Worm (Caenorhabditis elegans) whole organism, L3 larva: Measurements from ENCODE around the gene hmgs-1.

Experiments
- R02D3.7 ChIP-seq: fragments of 150-350 bp; optimal IDR thresholded peaks from 2 replicates; lab custom pipeline; 2014; ENCODE audit warnings: missing biosample characterization, missing genetic modification characterization
- aly-2 ChIP-seq: fragments of 150-350 bp; optimal IDR thresholded peaks from 2 replicates; lab custom pipeline; 2014; ENCODE audit warnings: missing biosample characterization, missing genetic modification characterization
- ceh-16 ChIP-seq: sonication (generic microtip); optimal IDR thresholded peaks from 2 replicates; lab custom pipeline; 2017; ENCODE audit warnings: missing biosample characterization, missing genetic modification characterization
- ceh-82 ChIP-seq: fragments of 150-350 bp; optimal IDR thresholded peaks from 2 replicates; lab custom pipeline; 2014; ENCODE audit warnings: missing biosample characterization, missing genetic modification characterization
- egl-27 ChIP-seq: sonication (generic microtip); optimal IDR thresholded peaks from 4 replicates; lab custom pipeline; 2017; ENCODE audit warnings: missing biosample characterization, missing genetic modification reagents, missing genetic modification characterization
- egl-5 ChIP-seq: fragments of 150-350 bp; optimal IDR thresholded peaks from 2 replicates; lab custom pipeline; 2017; ENCODE audit warnings: missing biosample characterization, missing genetic modification reagents, missing genetic modification characterization, inconsistent platforms
- elt-2 ChIP-seq: sonication (generic microtip); optimal IDR thresholded peaks from 2 replicates; lab custom pipeline; 2016; ENCODE audit warnings: missing genetic modification reagents, mild to moderate bottlenecking, missing genetic modification characterization, missing compliant biosample characterization
- elt-3 ChIP-seq, 3 experiments: fragments of 150-350 bp in 1 of 3; sonication (generic microtip) in 2 of 3; optimal IDR thresholded peaks; 2 replicates in 2 of 3; 4 replicates in 1 of 3; lab custom pipeline; 2014 to 2017; ENCODE audit warnings: missing biosample characterization in 3 of 3, missing genetic modification characterization in 3 of 3
- fkh-2 ChIP-seq: fragments of 150-350 bp; optimal IDR thresholded peaks from 2 replicates; lab custom pipeline; 2014; ENCODE audit warnings: missing biosample characterization, missing genetic modification reagents, missing genetic modification characterization
- hmg-11 ChIP-seq: sonication (generic microtip); optimal IDR thresholded peaks from 2 replicates; lab custom pipeline; 2016; ENCODE audit warnings: missing genetic modification characterization, missing compliant biosample characterization
- jun-1 ChIP-seq: fragments of 150-350 bp; optimal IDR thresholded peaks from 2 replicates; lab custom pipeline; 2014; ENCODE audit warnings: missing biosample characterization, missing genetic modification reagents, missing genetic modification characterization
- lin-15B ChIP-seq: fragments of 150-350 bp; optimal IDR thresholded peaks from 2 replicates; lab custom pipeline; 2014; ENCODE audit warnings: missing biosample characterization, missing genetic modification characterization
- lsy-12 ChIP-seq: sonication (generic microtip); optimal IDR thresholded peaks from 2 replicates; lab custom pipeline; 2016; ENCODE audit warnings: mild to moderate bottlenecking, missing genetic modification characterization, missing compliant biosample characterization
- mdl-1 ChIP-seq: fragments of 150-350 bp; optimal IDR thresholded peaks from 2 replicates; lab custom pipeline; 2014; ENCODE audit warnings: missing biosample characterization, missing genetic modification characterization
- mml-1 ChIP-seq: fragments of 150-350 bp; sonication (generic microtip); optimal IDR thresholded peaks from 3 replicates; lab custom pipeline; 2014; ENCODE audit warnings: missing biosample characterization, missing genetic modification characterization
- nfya-1 ChIP-seq: sonication (generic microtip); optimal IDR thresholded peaks from 2 replicates; lab custom pipeline; 2017; ENCODE audit warnings: missing genetic modification characterization, mild to moderate bottlenecking, missing compliant biosample characterization, antibody characterized with exemption, moderate library complexity; ENCODE audit not compliant: insufficient read depth
- nhr-11 ChIP-seq: fragments of 150-350 bp; optimal IDR thresholded peaks from 2 replicates; lab custom pipeline; 2014; ENCODE audit warnings: missing biosample characterization, missing genetic modification characterization
- nhr-12 ChIP-seq: fragments of 150-350 bp; optimal IDR thresholded peaks from 2 replicates; lab custom pipeline; 2014; ENCODE audit warnings: missing biosample characterization, missing genetic modification characterization
- nhr-25 ChIP-seq: sonication (generic microtip); optimal IDR thresholded peaks from 2 replicates; lab custom pipeline; 2017; ENCODE audit warnings: missing biosample characterization, missing genetic modification characterization
- nhr-28 ChIP-seq: fragments of 150-350 bp; optimal IDR thresholded peaks from 2 replicates; lab custom pipeline; 2014; ENCODE audit warnings: missing biosample characterization, missing genetic modification characterization
- nhr-43 ChIP-seq: sonication (generic microtip); optimal IDR thresholded peaks from 2 replicates; lab custom pipeline; 2016; ENCODE audit warnings: mild to moderate bottlenecking, missing genetic modification characterization, missing compliant biosample characterization; ENCODE audit not compliant: poor library complexity, severe bottlenecking
- nhr-67 ChIP-seq: fragments of 150-350 bp; optimal IDR thresholded peaks from 2 replicates; lab custom pipeline; 2014; ENCODE audit warnings: missing biosample characterization, missing genetic modification characterization
- pqm-1 ChIP-seq: fragments of 150-350 bp; optimal IDR thresholded peaks from 2 replicates; lab custom pipeline; 2017; ENCODE audit warnings: missing biosample characterization, missing genetic modification characterization, inconsistent platforms
- skn-1 ChIP-seq: fragments of 150-350 bp; optimal IDR thresholded peaks from 2 replicates; lab custom pipeline; 2014; ENCODE audit warnings: missing biosample characterization, missing genetic modification characterization
- snpc-4 ChIP-seq: fragments of 150-350 bp; optimal IDR thresholded peaks from 2 replicates; lab custom pipeline; 2014; ENCODE audit warnings: missing biosample characterization, missing genetic modification characterization
- tbx-2 ChIP-seq: sonication (generic microtip); optimal IDR thresholded peaks from 2 replicates; lab custom pipeline; 2016; ENCODE audit warnings: mild to moderate bottlenecking, missing genetic modification characterization, missing compliant biosample characterization
- unc-62 ChIP-seq: fragments of 150-350 bp; sonication (generic microtip); optimal IDR thresholded peaks from 4 replicates; lab custom pipeline; 2014; ENCODE audit warnings: missing biosample characterization, missing genetic modification reagents, missing genetic modification characterization
- ztf-4 ChIP-seq: fragments of 150-350 bp; optimal IDR thresholded peaks from 2 replicates; lab custom pipeline; 2014; ENCODE audit warnings: missing biosample characterization, missing genetic modification characterization

hmgs-1 gene

ce11 chrV:5647359-5647758 lies 37.0 kb downstream of the hmgs-1 start, which contains the start of gene C14C11.4:
Gene C14C11.4 (plus strand): TSS chrV:5647610.
- no peak for TF ChIP-seq skn-1
- no peak for TF ChIP-seq tbx-2 (tag; lab: Kevin White, UChicago)
- TF ChIP-seq nfya-1: no peak
- no peak for TF ChIP-seq aly-2 (tag; lab: Kevin White, UChicago)
- no peak for TF ChIP-seq elt-3 (tag; optimal IDR thresholded peaks at IDR 0.05; lab: Kevin White, UChicago)
- no peak for TF ChIP-seq nhr-12 (tag; lab: Kevin White, UChicago)
- TF ChIP-seq jun-1 (tag; lab: Kevin White, UChicago): no peak
- no peak for TF ChIP-seq nhr-43 (tag; lab: Kevin White, UChicago)
- TF ChIP-seq pqm-1 (tag; lab: Kevin White, UChicago): peak; percentile 41
- no peak for TF ChIP-seq fkh-2 (tag; lab: Kevin White, UChicago)
- TF ChIP-seq unc-62 (GFP tag; lab: Kevin White, UChicago): no peak
- no peak for TF ChIP-seq lsy-12
- TF ChIP-seq nhr-67 (tag; lab: Kevin White, UChicago): no peak
- no peak for TF ChIP-seq egl-27 (tag; lab: Kevin White, UChicago)
- no peak for TF ChIP-seq snpc-4 (tag; lab: Kevin White, UChicago)
- TF ChIP-seq nhr-25 (tag; lab: Kevin White, UChicago): no peak
- peak; percentile 72 for TF ChIP-seq elt-2 (tag; lab: Kevin White, UChicago)

- TF ChIP-seq mdl-1 (tag; lab: Kevin White, UChicago) (no peak), ztf-4 (tag; lab: Kevin White, UChicago) (no peak), egl-5 (tag; lab: Kevin White, UChicago) (no peak), hmg-11 (no peak), nhr-11 (tag; lab: Kevin White, UChicago) (no peak), ceh-16 (no peak), aly-2 (tag; lab: Kevin White, UChicago) (no peak), R02D3.7 (no peak), ceh-82 (tag; lab: Kevin White, UChicago) (no peak), mml-1 (tag; lab: Kevin White, UChicago) (no peak), nhr-28 (tag; lab: Kevin White, UChicago) (no peak)
Observed at ce11 chrV:5644171-5644570, 40.2 kb downstream of the hmgs-1 start, which contains the start of gene srx-117. Gene srx-117 (plus strand): TSS chrV:5644471.

DNA sequence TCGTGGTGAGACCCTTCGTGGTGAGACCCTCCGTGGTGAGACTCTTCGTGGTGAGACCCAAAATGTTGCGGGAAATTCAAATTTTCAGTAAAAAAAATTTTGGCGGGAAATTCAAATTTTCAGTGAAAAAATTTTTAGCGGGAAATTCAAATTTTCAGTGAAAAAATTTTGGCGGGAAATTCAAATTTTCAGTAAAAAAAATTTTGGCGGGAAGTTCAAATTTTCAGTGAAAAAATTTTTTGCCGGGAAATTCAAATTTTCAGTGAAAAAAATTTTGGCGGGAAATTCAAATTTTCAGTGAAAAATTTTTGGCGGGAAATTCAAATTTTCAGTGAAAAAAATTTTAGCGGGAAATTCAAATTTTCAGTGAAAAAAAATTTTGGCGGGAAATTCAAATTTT lies 44.3 kb downstream of the hmgs-1 start:
- TF ChIP-seq lin-15B (tag; lab: Kevin White, UChicago): peak; percentile 27

DNA sequence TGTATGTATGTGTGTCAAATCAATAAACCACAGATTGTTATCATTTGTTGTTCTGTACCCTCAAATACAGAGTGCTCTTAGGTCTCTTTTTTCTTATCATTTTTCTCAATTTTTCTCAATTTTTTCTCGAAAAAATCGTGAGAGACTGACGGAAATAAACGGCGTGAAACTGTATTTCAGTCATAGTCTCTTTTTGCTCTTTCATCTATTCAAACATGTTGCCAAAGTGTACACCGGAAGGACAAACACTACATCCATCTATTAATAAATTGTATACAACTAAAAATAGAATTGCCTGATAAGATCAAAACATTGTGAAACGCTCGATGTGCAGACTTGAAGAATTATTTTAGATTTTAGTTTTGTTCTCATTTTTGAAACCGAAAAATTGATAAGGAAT lies 49.9 kb downstream of the hmgs-1 start:
- TF ChIP-seq elt-2 (tag; lab: Kevin White, UChicago) (peak; percentile 82), pqm-1 (tag; lab: Kevin White, UChicago) (peak; percentile 38), hmg-11 (no peak)
- TF ChIP-seq, all 47 proteins: peak for 2
